Worm (Caenorhabditis elegans): ENCODE measurements around the gene pygo-1.

DNA sequence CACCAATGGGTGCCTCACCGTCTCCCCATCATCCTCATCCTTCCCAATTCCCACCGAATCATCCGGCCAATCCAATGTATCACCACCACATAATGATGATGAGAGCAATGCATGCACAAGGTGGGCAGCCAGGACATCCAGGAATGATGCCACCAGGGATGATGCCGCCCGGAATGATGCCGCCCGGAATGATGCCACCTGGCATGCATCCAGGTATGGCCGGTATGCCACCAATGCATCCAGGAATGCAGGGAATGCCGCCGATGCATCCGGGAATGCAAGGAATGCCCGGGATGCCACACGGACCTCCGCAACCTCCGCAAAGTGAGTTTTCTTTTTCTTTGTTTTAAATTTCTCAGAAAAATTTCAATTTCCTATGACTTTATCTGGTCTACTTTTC, 2.7 kb downstream of the pygo-1 start:
- TF ChIP-seq ahr-1 (tag; optimal IDR thresholded peaks at IDR 0.05): no peak
- TF ChIP-seq unc-3 (GFP tag; conservative IDR thresholded peaks at IDR 0.05): no peak
- no peak for TF ChIP-seq unc-3 (tag; optimal IDR thresholded peaks at IDR 0.05)

Data from whole organism, late embryonic.